Fruit fly (Drosophila melanogaster) whole organism, embryonic: ENCODE results near the gene Or82a.

Experiments used
- Ada2b ChIP-seq: fragments of 200-800 bp; sonication (Bioruptor generic); IDR thresholded peaks from 2 replicates; pipeline ENCODE4 v1.3.6; 2022; ENCODE audit warnings: missing biosample characterization, missing genetic modification characterization
- Atf-2 ChIP-seq: fragments of 200-800 bp; sonication (Bioruptor generic); optimal IDR thresholded peaks from 2 replicates; lab custom pipeline; 2016; ENCODE audit warnings: missing biosample characterization, missing genetic modification characterization
- CG10654 ChIP-seq: fragments of 200-800 bp; sonication (Bioruptor generic); optimal IDR thresholded peaks from 2 replicates; lab custom pipeline; 2016; ENCODE audit warnings: missing biosample characterization, missing genetic modification characterization
- CG11093 ChIP-seq: fragments of 200-800 bp; sonication (Bioruptor generic); IDR thresholded peaks from 3 replicates; pipeline ENCODE4 v1.3.6; 2022; ENCODE audit warnings: missing biosample characterization, missing genetic modification characterization
- CG11456 ChIP-seq: fragments of 200-800 bp; sonication (Bioruptor generic); IDR thresholded peaks from 3 replicates; pipeline ENCODE4 v1.3.6; 2022; ENCODE audit warnings: missing biosample characterization, missing genetic modification characterization
- CG12659 ChIP-seq: fragments of 200-800 bp; sonication (Bioruptor generic); optimal IDR thresholded peaks from 3 replicates; lab custom pipeline; 2017; ENCODE audit warnings: mild to moderate bottlenecking, missing biosample characterization, missing genetic modification reagents, missing genetic modification characterization
- CG12942 ChIP-seq: fragments of 200-800 bp; sonication (Bioruptor generic); optimal IDR thresholded peaks from 3 replicates; lab custom pipeline; 2016; ENCODE audit warnings: missing biosample characterization, missing genetic modification characterization
- CG13296 ChIP-seq: fragments of 200-800 bp; sonication (Bioruptor generic); optimal IDR thresholded peaks from 3 replicates; lab custom pipeline; 2018; ENCODE audit warnings: missing biosample characterization, mild to moderate bottlenecking, missing genetic modification characterization
- CG13775 ChIP-seq: fragments of 200-800 bp; sonication (Bioruptor generic); optimal IDR thresholded peaks from 3 replicates; lab custom pipeline; 2017; ENCODE audit warnings: missing biosample characterization, mild to moderate bottlenecking, missing genetic modification characterization
- CG14860 ChIP-seq: fragments of 200-800 bp; sonication (Bioruptor generic); IDR thresholded peaks from 3 replicates; pipeline ENCODE4 v1.3.6; 2022; ENCODE audit warnings: missing biosample characterization, missing genetic modification characterization; ENCODE audit not compliant: partially characterized antibody
- CG15514 ChIP-seq: fragments of 200-800 bp; sonication (Bioruptor generic); optimal IDR thresholded peaks from 3 replicates; lab custom pipeline; 2017; ENCODE audit warnings: missing biosample characterization, missing genetic modification characterization, mild to moderate bottlenecking, moderate library complexity, missing genetic modification reagents
- CG15696 ChIP-seq: fragments of 200-800 bp; sonication (Bioruptor generic); optimal IDR thresholded peaks from 2 replicates; lab custom pipeline; 2019; ENCODE audit warnings: missing biosample characterization, mild to moderate bottlenecking, missing genetic modification characterization, moderate library complexity
- CG1602 ChIP-seq: fragments of 200-800 bp; sonication (Bioruptor generic); optimal IDR thresholded peaks from 3 replicates; lab custom pipeline; 2016; ENCODE audit warnings: missing biosample characterization, missing genetic modification characterization
- CG17359 ChIP-seq: fragments of 200-800 bp; sonication (Bioruptor generic); optimal IDR thresholded peaks from 3 replicates; lab custom pipeline; 2018; ENCODE audit warnings: missing biosample characterization, mild to moderate bottlenecking, missing genetic modification characterization, moderate library complexity
- CG17568 ChIP-seq: fragments of 200-800 bp; sonication (Bioruptor generic); optimal IDR thresholded peaks from 2 replicates; lab custom pipeline; 2018; ENCODE audit warnings: missing biosample characterization, mild to moderate bottlenecking, missing genetic modification characterization, moderate library complexity
- CG2129 ChIP-seq: fragments of 200-800 bp; sonication (Bioruptor generic); IDR thresholded peaks from 2 replicates; pipeline ENCODE4 v1.3.6; 2022; ENCODE audit warnings: missing biosample characterization, missing genetic modification characterization; ENCODE audit not compliant: partially characterized antibody
- CG31224 ChIP-seq: fragments of 200-800 bp; sonication (Bioruptor generic); IDR thresholded peaks from 2 replicates; pipeline ENCODE4 v1.3.6; 2022; ENCODE audit warnings: missing biosample characterization, missing genetic modification characterization
- CG32772 ChIP-seq: fragments of 200-800 bp; sonication (Bioruptor generic); IDR thresholded peaks from 2 replicates; pipeline ENCODE4 v1.3.6; 2022; ENCODE audit warnings: missing biosample characterization, missing genetic modification characterization
- CG3281 ChIP-seq: fragments of 200-800 bp; sonication (Bioruptor generic); optimal IDR thresholded peaks from 3 replicates; lab custom pipeline; 2017; ENCODE audit warnings: missing biosample characterization, mild to moderate bottlenecking, missing genetic modification characterization
- CG34224 ChIP-seq: fragments of 200-800 bp; sonication (Bioruptor generic); IDR thresholded peaks from 3 replicates; pipeline ENCODE4 v1.3.6; 2022; ENCODE audit warnings: missing biosample characterization, missing genetic modification characterization; ENCODE audit not compliant: partially characterized antibody
- CG34376 ChIP-seq: fragments of 200-800 bp; sonication (Bioruptor generic); optimal IDR thresholded peaks from 2 replicates; lab custom pipeline; 2018; ENCODE audit warnings: missing biosample characterization, mild to moderate bottlenecking, missing genetic modification characterization
- CG4328 ChIP-seq: fragments of 200-800 bp; sonication (Bioruptor generic); optimal IDR thresholded peaks from 3 replicates; lab custom pipeline; 2017; ENCODE audit warnings: missing biosample characterization, missing genetic modification reagents, missing genetic modification characterization
- CG8281 ChIP-seq: fragments of 200-800 bp; sonication (Bioruptor generic); optimal IDR thresholded peaks from 2 replicates; lab custom pipeline; 2018; ENCODE audit warnings: missing biosample characterization, mild to moderate bottlenecking, missing genetic modification characterization, moderate library complexity
- CG8388 ChIP-seq: fragments of 200-800 bp; sonication (Bioruptor generic); optimal IDR thresholded peaks from 2 replicates; lab custom pipeline; 2019; ENCODE audit warnings: missing biosample characterization, mild to moderate bottlenecking, missing genetic modification characterization, moderate library complexity
- CG9817 ChIP-seq: fragments of 200-800 bp; sonication (Bioruptor generic); optimal IDR thresholded peaks from 2 replicates; lab custom pipeline; 2018; ENCODE audit warnings: missing biosample characterization, mild to moderate bottlenecking, missing genetic modification characterization, moderate library complexity
- Camta ChIP-seq: fragments of 200-800 bp; sonication (Bioruptor generic); optimal IDR thresholded peaks from 2 replicates; lab custom pipeline; 2016; ENCODE audit warnings: missing biosample characterization, missing genetic modification characterization
- D ChIP-seq, 2 experiments: fragments of 200-800 bp in 1 of 2; fragments of >200 bp in 1 of 2; sonication (Bioruptor generic) in 1 of 2; optimal IDR thresholded peaks; 2 replicates in 1 of 2; 3 replicates in 1 of 2; lab custom pipeline; 2017; ENCODE audit warnings: mild to moderate bottlenecking in 1 of 2, missing biosample characterization in 1 of 2, missing genetic modification characterization in 1 of 2, missing genetic modification reagents in 1 of 2
- Deaf1 ChIP-seq: fragments of 200-800 bp; optimal IDR thresholded peaks from 3 replicates; lab custom pipeline; 2019; ENCODE audit warnings: missing biosample characterization, mild to moderate bottlenecking, missing genetic modification characterization, moderate library complexity
- Dfd ChIP-seq, 2 experiments: fragments of >200 bp; optimal IDR thresholded peaks; 2 replicates each; lab custom pipeline; 2017; ENCODE audit warnings: missing biosample characterization in 2 of 2, missing genetic modification characterization in 2 of 2
- E2f1 ChIP-seq: fragments of 200-800 bp; sonication (Bioruptor generic); IDR thresholded peaks from 2 replicates; pipeline ENCODE4 v1.3.6; 2022; ENCODE audit warnings: missing biosample characterization, missing genetic modification characterization
- Gsc ChIP-seq: fragments of 200-800 bp; sonication (Bioruptor generic); IDR thresholded peaks from 2 replicates; pipeline ENCODE4 v1.3.6; 2022; ENCODE audit warnings: missing biosample characterization, missing genetic modification characterization
- Gug ChIP-seq: fragments of 200-800 bp; sonication (Bioruptor generic); IDR thresholded peaks from 4 replicates; pipeline ENCODE4 v1.3.6; 2022; ENCODE audit warnings: missing biosample characterization, missing genetic modification characterization
- HLH54F ChIP-seq: fragments of 200-800 bp; sonication (Bioruptor generic); optimal IDR thresholded peaks from 3 replicates; lab custom pipeline; 2016; ENCODE audit warnings: missing biosample characterization, missing genetic modification characterization
- HmgD ChIP-seq: fragments of 200-800 bp; sonication (Bioruptor generic); optimal IDR thresholded peaks from 3 replicates; lab custom pipeline; 2016; ENCODE audit warnings: missing biosample characterization, missing genetic modification characterization
- Kr ChIP-seq: fragments of 200-800 bp; sonication (Bioruptor generic); optimal IDR thresholded peaks from 2 replicates; lab custom pipeline; 2017; ENCODE audit warnings: missing biosample characterization, mild to moderate bottlenecking, missing genetic modification characterization
- Lpt ChIP-seq: fragments of >200 bp; optimal IDR thresholded peaks from 2 replicates; lab custom pipeline; 2018; ENCODE audit warnings: missing biosample characterization, missing genetic modification characterization
- MESR4 ChIP-seq: fragments of 200-800 bp; sonication (Bioruptor generic); optimal IDR thresholded peaks from 2 replicates; lab custom pipeline; 2018; ENCODE audit warnings: missing biosample characterization, mild to moderate bottlenecking, missing genetic modification characterization, moderate library complexity
- Meics ChIP-seq: fragments of 200-800 bp; sonication (Bioruptor generic); optimal IDR thresholded peaks from 2 replicates; lab custom pipeline; 2017; ENCODE audit warnings: missing biosample characterization, mild to moderate bottlenecking, missing genetic modification characterization
- Sox102F ChIP-seq: fragments of 200-800 bp; sonication (Bioruptor generic); optimal IDR thresholded peaks from 2 replicates; lab custom pipeline; 2018; ENCODE audit warnings: missing biosample characterization, mild to moderate bottlenecking, missing genetic modification characterization, moderate library complexity
- Stat92E ChIP-seq, 3 experiments: fragments of >200 bp in 2 of 3; fragments of 200-800 bp in 1 of 3; sonication (Bioruptor generic) in 1 of 3; optimal IDR thresholded peaks; 2 replicates each; lab custom pipeline; 2017 to 2019; ENCODE audit warnings: missing biosample characterization in 3 of 3, missing genetic modification characterization in 3 of 3, mild to moderate bottlenecking in 1 of 3, moderate library complexity in 1 of 3
- gsb-n ChIP-seq: fragments of 200-800 bp; sonication (Bioruptor generic); optimal IDR thresholded peaks from 3 replicates; lab custom pipeline; 2018; ENCODE audit warnings: missing biosample characterization, mild to moderate bottlenecking, missing genetic modification characterization
- inv ChIP-seq: fragments of 200-800 bp; sonication (Bioruptor generic); IDR thresholded peaks from 2 replicates; pipeline ENCODE4 v1.3.6; 2022; ENCODE audit warnings: missing biosample characterization, missing genetic modification characterization; ENCODE audit not compliant: partially characterized antibody
- jigr1 ChIP-seq: fragments of 200-800 bp; sonication (Bioruptor generic); IDR thresholded peaks from 3 replicates; pipeline ENCODE4 v1.3.6; 2022; ENCODE audit warnings: missing biosample characterization, missing genetic modification characterization
- ken ChIP-seq: fragments of 200-800 bp; sonication (Bioruptor generic); IDR thresholded peaks from 3 replicates; pipeline ENCODE4 v1.3.6; 2022; ENCODE audit warnings: missing biosample characterization, missing genetic modification characterization
- mam ChIP-seq: fragments of 200-800 bp; sonication (Bioruptor generic); optimal IDR thresholded peaks from 3 replicates; lab custom pipeline; 2016; ENCODE audit warnings: missing biosample characterization, missing genetic modification characterization
- pb ChIP-seq: fragments of 200-800 bp; sonication (Bioruptor generic); optimal IDR thresholded peaks from 3 replicates; lab custom pipeline; 2016; ENCODE audit warnings: missing biosample characterization, missing genetic modification characterization
- psq ChIP-seq: fragments of 200-800 bp; sonication (Bioruptor generic); optimal IDR thresholded peaks from 2 replicates; lab custom pipeline; 2017; ENCODE audit warnings: missing biosample characterization, missing genetic modification characterization
- salm ChIP-seq: fragments of 200-800 bp; sonication (Bioruptor generic); optimal IDR thresholded peaks from 2 replicates; lab custom pipeline; 2018; ENCODE audit warnings: missing biosample characterization, mild to moderate bottlenecking, missing genetic modification characterization
- schlank ChIP-seq: fragments of 200-800 bp; sonication (Bioruptor generic); optimal IDR thresholded peaks from 2 replicates; lab custom pipeline; 2018; ENCODE audit warnings: missing biosample characterization, mild to moderate bottlenecking, missing genetic modification characterization
- slbo ChIP-seq: fragments of 200-800 bp; sonication (Bioruptor generic); IDR thresholded peaks from 2 replicates; pipeline ENCODE4 v1.3.6; 2022; ENCODE audit warnings: missing biosample characterization, missing genetic modification characterization

Gene Or82a

dm6 chr3R:4220030-4220429 is 36.7 kb upstream of the Or82a start, which contains the start of gene CG31516:
Gene CG31516 (minus strand): TSS chr3R:4220130.
- no peak for TF ChIP-seq Kr (GFP tag; lab: Kevin White, UChicago)
- no peak for TF ChIP-seq Lpt
- no peak for TF ChIP-seq pb (GFP tag; lab: Kevin White, UChicago)
- TF ChIP-seq mam (GFP tag; lab: Kevin White, UChicago): no peak
- TF ChIP-seq CG8388 (GFP tag; lab: Kevin White, UChicago): no peak
- no peak for TF ChIP-seq Deaf1 (tag; lab: Kevin White, UChicago)
- TF ChIP-seq CG3281: no peak
- TF ChIP-seq D (optimal IDR thresholded peaks at IDR 0.05; lab: Kevin White, UChicago): no peak
- TF ChIP-seq D (GFP tag; optimal IDR thresholded peaks at IDR 0.05; lab: Kevin White, UChicago): no peak
- no peak for TF ChIP-seq CG2129
- no peak for TF ChIP-seq CG11093 (GFP tag; lab: Robert Waterston, UW)
- TF ChIP-seq jigr1 (GFP tag; lab: Robert Waterston, UW): no peak
- no peak for TF ChIP-seq CG12659
- no peak for TF ChIP-seq CG32772 (GFP tag; lab: Robert Waterston, UW)
- no peak for TF ChIP-seq CG17359 (tag; lab: Kevin White, UChicago)
- no peak for TF ChIP-seq CG13775 (GFP tag; lab: Kevin White, UChicago)
- TF ChIP-seq Meics: no peak
- TF ChIP-seq HmgD (GFP tag; lab: Kevin White, UChicago): no peak
- no peak for TF ChIP-seq CG34376 (GFP tag; lab: Kevin White, UChicago)

- TF ChIP-seq slbo (peak; percentile 60), psq (no peak), HLH54F (GFP tag; lab: Kevin White, UChicago) (no peak), CG15514 (GFP tag; lab: Kevin White, UChicago) (peak; percentile 100), Stat92E (GFP tag; optimal IDR thresholded peaks at IDR 0.05; lab: Kevin White, UChicago) (peak in 1 of 3 experiments; percentile 6), Atf-2 (GFP tag; lab: Kevin White, UChicago) (no peak), inv (GFP tag; lab: Robert Waterston, UW) (peak; percentile 97), Dfd (GFP tag; optimal IDR thresholded peaks at IDR 0.05; lab: Kevin White, UChicago) (no peak), MESR4 (peak; percentile 98), CG10654 (GFP tag; lab: Kevin White, UChicago) (peak; percentile 8), E2f1 (GFP tag; lab: Robert Waterston, UW) (no peak), CG14860 (GFP tag; lab: Robert Waterston, UW) (peak; percentile 96), gsb-n (tag; lab: Kevin White, UChicago) (no peak), Sox102F (no peak), Camta (peak; percentile 14), Ada2b (GFP tag; lab: Robert Waterston, UW) (no peak), CG34224 (peak; percentile 99), CG13296 (no peak), ken (no peak), CG9817 (tag; lab: Kevin White, UChicago) (peak; percentile 25), CG31224 (GFP tag; lab: Robert Waterston, UW) (no peak), CG15696 (tag; lab: Kevin White, UChicago) (peak; percentile 7), CG11456 (GFP tag; lab: Robert Waterston, UW) (peak; percentile 66; the same call in 2 of the 3 replicates), Gug (no peak; the same call in 3 of the 4 replicates), schlank (tag; lab: Kevin White, UChicago) (no peak), CG4328 (GFP tag; lab: Kevin White, UChicago) (no peak), CG8281 (tag; lab: Kevin White, UChicago) (no peak), CG17568 (GFP tag; lab: Kevin White, UChicago) (no peak), Gsc (GFP tag; lab: Robert Waterston, UW) (no peak), CG12942 (peak; percentile 12), CG1602 (GFP tag; lab: Kevin White, UChicago) (no peak), salm (tag; lab: Kevin White, UChicago) (no peak)
Measured at dm6 chr3R:4220780-4221179, 36.0 kb upstream of the Or82a start.
